Fruit fly (Drosophila melanogaster): ENCODE data around the gene FMRFaR.

DNA sequence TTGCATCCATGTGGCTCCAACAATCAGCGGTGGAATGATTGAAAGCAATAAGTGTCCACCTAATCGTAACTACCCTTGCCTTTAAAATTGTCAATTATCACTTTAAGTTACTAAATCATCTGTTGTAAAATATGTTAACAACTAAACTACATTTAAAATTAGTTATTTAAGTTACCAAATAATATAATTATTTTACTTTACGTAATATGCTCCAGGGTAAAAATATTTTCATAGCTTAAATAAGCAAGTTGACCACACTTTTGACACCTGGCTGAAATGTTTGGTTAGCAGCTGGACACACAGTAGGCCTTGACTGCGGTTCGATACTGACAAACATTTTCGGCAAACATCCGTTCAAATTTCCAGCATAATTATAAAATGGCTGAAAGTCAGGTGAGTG lies 6.6 kb upstream of the FMRFaR start, which contains the start of gene CG2113:
- TF ChIP-seq CG6276 (GFP tag; optimal IDR thresholded peaks at IDR 0.05): no peak
- TF ChIP-seq Gug (GFP tag; IDR thresholded peaks at IDR 0.05): no peak
- TF ChIP-seq Hr39 (GFP tag; optimal IDR thresholded peaks at IDR 0.05): no peak
- no peak for TF ChIP-seq CG8319 (GFP tag; optimal IDR thresholded peaks at IDR 0.05)
- TF ChIP-seq OdsH (GFP tag; optimal IDR thresholded peaks at IDR 0.05): no peak
- TF ChIP-seq CG6854 (GFP tag; optimal IDR thresholded peaks at IDR 0.05): no peak
- TF ChIP-seq lz (GFP tag; optimal IDR thresholded peaks at IDR 0.05): no peak
- no peak for TF ChIP-seq Sox15 (GFP tag; optimal IDR thresholded peaks at IDR 0.05)
- no peak for TF ChIP-seq CG6792 (GFP tag; optimal IDR thresholded peaks at IDR 0.05)
